Fruit fly (Drosophila melanogaster): Measurements from ENCODE around the gene CG5180.

DNA sequence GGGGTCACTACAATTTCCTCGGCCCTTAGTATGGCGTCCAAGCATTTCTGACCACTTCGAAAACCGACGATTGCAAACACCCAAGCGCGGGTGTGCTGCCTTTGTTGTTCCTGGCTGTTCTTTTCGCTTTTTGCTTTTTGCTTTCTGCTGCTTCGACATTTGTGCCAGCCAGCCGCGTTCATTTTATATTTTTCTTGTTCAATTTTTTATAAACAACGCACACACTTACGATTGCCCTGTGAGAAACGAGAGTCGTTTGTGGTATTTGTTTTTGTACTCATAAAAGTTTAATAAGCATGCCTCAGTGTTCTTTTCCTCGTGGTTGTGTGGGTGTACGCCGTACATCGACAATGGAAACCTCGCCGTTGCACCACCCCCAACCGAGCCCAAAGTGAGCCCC lies 10.0 kb upstream of the CG5180 start:
- TF ChIP-seq pan (optimal IDR thresholded peaks at IDR 0.05) (no peak), psq (optimal IDR thresholded peaks at IDR 0.05) (no peak)

Data from whole organism.